Worm (Caenorhabditis elegans) whole organism, L1 larva: Measurements from ENCODE around the gene nhr-25.

Source experiments
- C04F5.9 ChIP-seq: sonication (generic microtip); optimal IDR thresholded peaks from 2 replicates; lab custom pipeline; 2016; ENCODE audit warnings: missing genetic modification characterization, missing compliant biosample characterization
- C16A3.4 ChIP-seq: fragments of 150-350 bp; optimal IDR thresholded peaks from 2 replicates; lab custom pipeline; 2014; ENCODE audit warnings: missing biosample characterization, missing genetic modification characterization
- C34B4.2 ChIP-seq: sonication (generic microtip); optimal IDR thresholded peaks from 2 replicates; lab custom pipeline; 2017; ENCODE audit warnings: mild to moderate bottlenecking, missing genetic modification characterization, missing compliant biosample characterization
- alr-1 ChIP-seq: fragments of 200-800 bp; sonication (Bioruptor generic); optimal IDR thresholded peaks from 2 replicates; lab custom pipeline; 2018; ENCODE audit warnings: borderline replicate concordance, mild to moderate bottlenecking, missing genetic modification characterization, missing compliant biosample characterization
- aly-2 ChIP-seq: fragments of 150-350 bp; optimal IDR thresholded peaks from 2 replicates; lab custom pipeline; 2014; ENCODE audit warnings: missing biosample characterization, missing genetic modification characterization
- ama-1 ChIP-seq: fragments of 150-350 bp; optimal IDR thresholded peaks from 2 replicates; lab custom pipeline; 2014
- blmp-1 ChIP-seq: fragments of 150-350 bp; optimal IDR thresholded peaks from 2 replicates; lab custom pipeline; 2014; ENCODE audit warnings: missing biosample characterization, missing genetic modification characterization
- ceh-82 ChIP-seq, 3 experiments: fragments of 150-350 bp in 1 of 3; sonication (generic microtip) in 2 of 3; optimal IDR thresholded peaks; 2 replicates each; lab custom pipeline; 2014 to 2017; ENCODE audit warnings: missing biosample characterization in 3 of 3, missing genetic modification characterization in 3 of 3
- ceh-88 ChIP-seq: fragments of 200-800 bp; sonication (Bioruptor generic); IDR thresholded peaks from 2 replicates; pipeline ENCODE4 v1.3.6; 2022; ENCODE audit warnings: missing genetic modification characterization, missing compliant biosample characterization
- ceh-90 ChIP-seq: sonication (generic microtip); optimal IDR thresholded peaks from 2 replicates; lab custom pipeline; 2016; ENCODE audit warnings: missing genetic modification characterization, missing compliant biosample characterization
- dsc-1 ChIP-seq: sonication (generic microtip); optimal IDR thresholded peaks from 2 replicates; lab custom pipeline; 2016; ENCODE audit warnings: mild to moderate bottlenecking, missing genetic modification characterization, missing compliant biosample characterization
- efl-1 ChIP-seq, 4 experiments: fragments of 150-350 bp; optimal IDR thresholded peaks in 3 of 4; peaks in 1 of 4; 1 replicate in 1 of 4; 2 replicates in 3 of 4; lab custom pipeline; 2014; ENCODE audit warnings: missing biosample characterization in 2 of 4, missing genetic modification characterization in 2 of 4, missing genetic modification reagents in 2 of 4
- efl-3 ChIP-seq: fragments of 200-800 bp; sonication (Bioruptor generic); optimal IDR thresholded peaks from 2 replicates; lab custom pipeline; 2018; ENCODE audit warnings: mild to moderate bottlenecking, missing genetic modification characterization, missing compliant biosample characterization
- elt-2 ChIP-seq: sonication (generic microtip); optimal IDR thresholded peaks from 2 replicates; lab custom pipeline; 2016; ENCODE audit warnings: missing genetic modification characterization, mild to moderate bottlenecking, inconsistent platforms, missing compliant biosample characterization, missing genetic modification reagents
- elt-3 ChIP-seq, 6 experiments: fragments of 150-350 bp in 1 of 6; sonication (generic microtip); optimal IDR thresholded peaks; 2 replicates each; lab custom pipeline; 2017 to 2018; ENCODE audit warnings: missing biosample characterization in 6 of 6, missing genetic modification characterization in 6 of 6, inconsistent platforms in 1 of 6
- ets-5 ChIP-seq: fragments of 200-800 bp; sonication (Bioruptor generic); IDR thresholded peaks from 2 replicates; pipeline ENCODE4 v1.3.6; 2022; ENCODE audit warnings: missing genetic modification characterization, missing compliant biosample characterization
- fkh-4 ChIP-seq: sonication (generic microtip); optimal IDR thresholded peaks from 2 replicates; lab custom pipeline; 2016; ENCODE audit warnings: missing compliant biosample characterization, missing genetic modification characterization, borderline replicate concordance
- fos-1 ChIP-seq: fragments of 150-350 bp; optimal IDR thresholded peaks from 2 replicates; lab custom pipeline; 2014; ENCODE audit warnings: missing biosample characterization, missing genetic modification characterization
- grh-1 ChIP-seq: fragments of 200-800 bp; sonication (Bioruptor generic); IDR thresholded peaks from 2 replicates; pipeline ENCODE4 v1.3.6; 2022; ENCODE audit warnings: missing genetic modification reagents, missing genetic modification characterization, missing compliant biosample characterization
- isw-1 ChIP-seq: fragments of 200-800 bp; sonication (Bioruptor generic); IDR thresholded peaks from 2 replicates; pipeline ENCODE4 v1.3.6; 2022; ENCODE audit warnings: missing genetic modification characterization, missing compliant biosample characterization
- jun-1 ChIP-seq: fragments of 150-350 bp; optimal IDR thresholded peaks from 2 replicates; lab custom pipeline; 2014; ENCODE audit warnings: missing biosample characterization, missing genetic modification reagents, missing genetic modification characterization
- lin-14 ChIP-seq: fragments of 200-800 bp; sonication (Bioruptor generic); optimal IDR thresholded peaks from 2 replicates; lab custom pipeline; 2018; ENCODE audit warnings: mild to moderate bottlenecking, missing genetic modification characterization, moderate library complexity, missing compliant biosample characterization
- lin-15B ChIP-seq: fragments of 150-350 bp; sonication (generic microtip); optimal IDR thresholded peaks from 3 replicates; lab custom pipeline; 2014; ENCODE audit warnings: missing biosample characterization, missing genetic modification characterization
- lin-35 ChIP-seq, 2 experiments: fragments of 150-350 bp; optimal IDR thresholded peaks; 2 replicates each; lab custom pipeline; 2014; ENCODE audit warnings: missing biosample characterization in 2 of 2, missing genetic modification characterization in 2 of 2, missing genetic modification reagents in 2 of 2
- lir-3 ChIP-seq: sonication (generic microtip); optimal IDR thresholded peaks from 2 replicates; lab custom pipeline; 2016; ENCODE audit warnings: mild to moderate bottlenecking, missing genetic modification characterization, moderate library complexity, missing compliant biosample characterization; ENCODE audit not compliant: poor library complexity
- mab-9 ChIP-seq: fragments of 200-800 bp; sonication (Bioruptor generic); IDR thresholded peaks from 2 replicates; pipeline ENCODE4 v1.3.6; 2022; ENCODE audit warnings: missing genetic modification reagents, missing genetic modification characterization, missing compliant biosample characterization
- mdl-1 ChIP-seq, 2 experiments: fragments of 150-350 bp; optimal IDR thresholded peaks; 2 replicates each; lab custom pipeline; 2014 to 2017; ENCODE audit warnings: missing biosample characterization in 2 of 2, missing genetic modification characterization in 2 of 2, inconsistent platforms in 1 of 2
- mep-1 ChIP-seq: fragments of 150-350 bp; optimal IDR thresholded peaks from 2 replicates; lab custom pipeline; 2014; ENCODE audit warnings: missing biosample characterization, missing genetic modification characterization
- nhr-12 ChIP-seq: sonication (generic microtip); optimal IDR thresholded peaks from 2 replicates; lab custom pipeline; 2017; ENCODE audit warnings: missing biosample characterization, missing genetic modification characterization
- nhr-19 ChIP-seq: fragments of 200-800 bp; sonication (Bioruptor generic); conservative IDR thresholded peaks from 2 replicates; pipeline ENCODE4 v1.3.6; 2022; ENCODE audit warnings: missing genetic modification characterization, missing compliant biosample characterization
- nhr-20 ChIP-seq: sonication (generic microtip); optimal IDR thresholded peaks from 2 replicates; lab custom pipeline; 2016; ENCODE audit warnings: mild to moderate bottlenecking, missing genetic modification characterization, missing compliant biosample characterization
- nhr-71 ChIP-seq: sonication (generic microtip); optimal IDR thresholded peaks from 2 replicates; lab custom pipeline; 2016; ENCODE audit warnings: mild to moderate bottlenecking, missing genetic modification characterization, moderate library complexity, missing compliant biosample characterization
- nhr-76 ChIP-seq: sonication (generic microtip); optimal IDR thresholded peaks from 2 replicates; lab custom pipeline; 2017; ENCODE audit warnings: missing biosample characterization, missing genetic modification characterization
- nhr-85 ChIP-seq: sonication (generic microtip); peaks from one replicate; lab custom pipeline; 2016; ENCODE audit warnings: missing genetic modification characterization, inconsistent platforms, missing compliant biosample characterization
- nhr-90 ChIP-seq: sonication (generic microtip); optimal IDR thresholded peaks from 2 replicates; lab custom pipeline; 2016; ENCODE audit warnings: mild to moderate bottlenecking, missing genetic modification characterization, missing compliant biosample characterization; ENCODE audit not compliant: poor library complexity
- pag-3 ChIP-seq: sonication (generic microtip); optimal IDR thresholded peaks from 2 replicates; lab custom pipeline; 2017; ENCODE audit warnings: missing genetic modification characterization, mild to moderate bottlenecking, missing compliant biosample characterization, antibody characterized with exemption, borderline replicate concordance; ENCODE audit not compliant: insufficient read depth
- rnt-1 ChIP-seq: sonication (generic microtip); optimal IDR thresholded peaks from 2 replicates; lab custom pipeline; 2016; ENCODE audit warnings: mild to moderate bottlenecking, missing genetic modification characterization, moderate library complexity, missing compliant biosample characterization
- skn-1 ChIP-seq: fragments of 150-350 bp; optimal IDR thresholded peaks from 2 replicates; lab custom pipeline; 2014; ENCODE audit warnings: missing biosample characterization, missing genetic modification characterization
- snu-23 ChIP-seq: sonication (generic microtip); optimal IDR thresholded peaks from 2 replicates; lab custom pipeline; 2016; ENCODE audit warnings: missing genetic modification characterization, missing compliant biosample characterization
- sup-37 ChIP-seq: fragments of 200-800 bp; sonication (Bioruptor generic); optimal IDR thresholded peaks from 2 replicates; lab custom pipeline; 2018; ENCODE audit warnings: mild to moderate bottlenecking, missing genetic modification characterization, missing compliant biosample characterization
- swsn-7 ChIP-seq: sonication (generic microtip); optimal IDR thresholded peaks from 2 replicates; lab custom pipeline; 2016; ENCODE audit warnings: missing genetic modification characterization, missing compliant biosample characterization
- unc-62 ChIP-seq: fragments of 150-350 bp; optimal IDR thresholded peaks from 2 replicates; lab custom pipeline; 2014; ENCODE audit warnings: missing biosample characterization, missing genetic modification reagents, missing genetic modification characterization
- xbp-1 ChIP-seq: sonication (generic microtip); optimal IDR thresholded peaks from 2 replicates; lab custom pipeline; 2016; ENCODE audit warnings: missing genetic modification characterization, missing compliant biosample characterization
- zag-1 ChIP-seq: fragments of 150-350 bp; optimal IDR thresholded peaks from 2 replicates; lab custom pipeline; 2014; ENCODE audit warnings: missing biosample characterization, missing genetic modification characterization
- ztf-11 ChIP-seq, 2 experiments: sonication (generic microtip); optimal IDR thresholded peaks; 2 replicates each; lab custom pipeline; 2016 to 2017; ENCODE audit warnings: missing genetic modification characterization in 2 of 2, missing biosample characterization in 1 of 2, missing compliant biosample characterization in 1 of 2

The nhr-25 gene

DNA sequence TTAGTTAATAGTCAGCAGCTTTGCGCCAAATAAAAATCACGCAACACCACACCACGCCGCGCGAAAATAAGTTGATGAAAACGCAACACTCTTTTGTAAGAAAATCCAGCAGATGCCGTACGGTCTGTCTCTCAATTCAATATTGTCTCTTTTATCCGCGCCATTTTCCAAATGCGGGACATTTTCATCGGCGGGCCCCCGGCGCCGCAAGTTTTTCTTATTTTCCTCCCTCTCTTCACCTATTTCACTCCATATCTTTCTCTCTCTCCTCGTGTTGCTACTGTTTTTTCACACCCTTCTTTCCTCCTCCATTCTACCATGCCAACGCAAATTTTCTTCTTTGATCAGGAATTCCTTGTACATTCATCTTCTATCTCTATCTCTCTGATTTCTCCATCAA is 2.0 kb upstream of the nhr-25 start (continued):
- peak; percentile 37 for TF ChIP-seq nhr-20 (tag; lab: Kevin White, UChicago)
- TF ChIP-seq nhr-85 (tag; lab: Kevin White, UChicago): peak; percentile 89
- no peak for TF ChIP-seq sup-37 (GFP tag; lab: Kevin White, UChicago)
- no peak for TF ChIP-seq efl-3 (GFP tag; lab: Kevin White, UChicago)
- TF ChIP-seq rnt-1 (tag; lab: Kevin White, UChicago): no peak
- no peak for TF ChIP-seq fos-1
- TF ChIP-seq snu-23: peak; percentile 42
- no peak for TF ChIP-seq zag-1 (tag; lab: Kevin White, UChicago)
- no peak for TF ChIP-seq ztf-11 (tag; optimal IDR thresholded peaks at IDR 0.05; lab: Kevin White, UChicago)
- TF ChIP-seq ets-5: no peak
- peak in 1 of 2 experiments; percentile 22 for TF ChIP-seq mdl-1 (tag; optimal IDR thresholded peaks at IDR 0.05; lab: Kevin White, UChicago)
- no peak for TF ChIP-seq ceh-82 (tag; optimal IDR thresholded peaks at IDR 0.05; lab: Kevin White, UChicago)
- TF ChIP-seq lin-14: peak; percentile 55
- TF ChIP-seq, all 84 proteins: peak for 9

ce11 chrX:13006734-13007133 is 1.6 kb upstream of the nhr-25 start:
- TF ChIP-seq blmp-1 (tag; lab: Kevin White, UChicago) (peak; percentile 59), grh-1 (GFP tag; lab: Robert Waterston, UW) (peak; percentile 4; the same call in 1 of the 2 replicates), C04F5.9 (tag; lab: Kevin White, UChicago) (no peak), elt-3 (tag; optimal IDR thresholded peaks at IDR 0.05; lab: Kevin White, UChicago) (peak in 1 of 6 experiments; percentile 41), isw-1 (GFP tag; lab: Robert Waterston, UW) (no peak)

ce11 chrX:13008895-13009294 is 602 bp downstream of the nhr-25 start:
- no peak for TF ChIP-seq lin-15B (tag; lab: Kevin White, UChicago)
- peak; percentile 98 for TF ChIP-seq blmp-1 (tag; lab: Kevin White, UChicago)
- TF ChIP-seq nhr-85 (tag; lab: Kevin White, UChicago): peak; percentile 88
- no peak for TF ChIP-seq xbp-1
- TF ChIP-seq nhr-20 (tag; lab: Kevin White, UChicago): peak; percentile 46
- TF ChIP-seq fkh-4: no peak
- 0 out of 2 replicates have a peak, but pooled peaks have one; percentile 31 for TF ChIP-seq grh-1 (GFP tag; lab: Robert Waterston, UW)
- TF ChIP-seq mab-9: no peak
- peak in 3 of 6 experiments; percentile 10 to 62 (median 14) for TF ChIP-seq elt-3 (tag; optimal IDR thresholded peaks at IDR 0.05; lab: Kevin White, UChicago)
- peak; percentile 85 for TF ChIP-seq lin-14
- TF ChIP-seq snu-23: peak; percentile 19
- TF ChIP-seq efl-1 (optimal IDR thresholded peaks at IDR 0.05; lab: Kevin White, UChicago): no peak
- TF ChIP-seq efl-1 (GFP tag; optimal IDR thresholded peaks at IDR 0.05 in 1 of 2; lab: Kevin White, UChicago): peak in 1 of 2 experiments; percentile 38
- no peak for TF ChIP-seq alr-1

ce11 chrX:13009645-13010044 is 1.4 kb downstream of the nhr-25 start:
- TF ChIP-seq aly-2 (tag; lab: Kevin White, UChicago) (no peak), dsc-1 (tag; lab: Kevin White, UChicago) (no peak), nhr-90 (tag; lab: Kevin White, UChicago) (peak; percentile 51), nhr-71 (tag; lab: Kevin White, UChicago) (peak; percentile 55), elt-2 (tag; lab: Kevin White, UChicago) (no peak), pag-3 (tag; lab: Kevin White, UChicago) (no peak), nhr-19 (GFP tag; lab: Robert Waterston, UW) (peak; percentile 16; the same call in 1 of the 2 replicates), ama-1 (lab: Kevin White, UChicago) (no peak), swsn-7 (tag; lab: Kevin White, UChicago) (peak; percentile 28), ceh-88 (no peak), mab-9 (no peak), nhr-76 (tag; lab: Kevin White, UChicago) (no peak), C16A3.4 (peak; percentile 3), lin-35 (GFP tag; optimal IDR thresholded peaks at IDR 0.05; lab: Kevin White, UChicago) (peak in 1 of 2 experiments; percentile 29), lin-14 (peak; percentile 78), ceh-90 (tag; lab: Kevin White, UChicago) (no peak), rnt-1 (tag; lab: Kevin White, UChicago) (no peak), C34B4.2 (tag; lab: Kevin White, UChicago) (no peak), ztf-11 (tag; optimal IDR thresholded peaks at IDR 0.05; lab: Kevin White, UChicago) (no peak), jun-1 (tag; lab: Kevin White, UChicago) (no peak), unc-62 (no peak), lir-3 (tag; lab: Kevin White, UChicago) (no peak), ets-5 (no peak), efl-1 (optimal IDR thresholded peaks at IDR 0.05; lab: Kevin White, UChicago) (no peak), efl-1 (GFP tag; optimal IDR thresholded peaks at IDR 0.05 in 1 of 2; lab: Kevin White, UChicago) (peak in 1 of 2 experiments; percentile 82), skn-1 (tag; lab: Kevin White, UChicago) (no peak), grh-1 (GFP tag; lab: Robert Waterston, UW) (peak; percentile 79), nhr-12 (tag; lab: Kevin White, UChicago) (no peak), mep-1 (tag; lab: Kevin White, UChicago) (peak; percentile 70)
